Worm (Caenorhabditis elegans) whole organism, L4 larva: ENCODE data around the gene C32D5.12.

Source experiments
- F10B5.3 ChIP-seq: sonication (generic microtip); optimal IDR thresholded peaks from 2 replicates; lab custom pipeline; 2016; ENCODE audit warnings: mild to moderate bottlenecking, missing genetic modification characterization, missing compliant biosample characterization
- F37D6.2 ChIP-seq: sonication (generic microtip); optimal IDR thresholded peaks from 2 replicates; lab custom pipeline; 2016; ENCODE audit warnings: mild to moderate bottlenecking, missing genetic modification characterization, missing compliant biosample characterization
- T26A8.4 ChIP-seq: fragments of 200-800 bp; sonication (Bioruptor generic); IDR thresholded peaks from 2 replicates; pipeline ENCODE4 v1.3.6; 2022; ENCODE audit warnings: missing genetic modification characterization, missing compliant biosample characterization
- Y75B8A.6 ChIP-seq: fragments of 200-800 bp; sonication (Bioruptor generic); IDR thresholded peaks from 2 replicates; pipeline ENCODE4 v1.3.6; 2022; ENCODE audit warnings: missing genetic modification reagents, missing genetic modification characterization, missing compliant biosample characterization
- ZK546.5 ChIP-seq, 2 experiments: sonication (generic microtip); optimal IDR thresholded peaks; 2 replicates each; lab custom pipeline; 2017; ENCODE audit warnings: missing biosample characterization in 2 of 2, missing genetic modification characterization in 2 of 2
- aha-1 ChIP-seq: fragments of 150-350 bp; peaks from one replicate; lab custom pipeline; 2014; ENCODE audit warnings: missing biosample characterization, missing genetic modification characterization
- ama-1 ChIP-seq: fragments of 150-350 bp; optimal IDR thresholded peaks from 2 replicates; lab custom pipeline; 2014; ENCODE audit warnings: inconsistent platforms, mixed read lengths
- ceh-20 ChIP-seq: fragments of 200-800 bp; sonication (Bioruptor generic); IDR thresholded peaks from 2 replicates; pipeline ENCODE4 v1.3.6; 2022; ENCODE audit warnings: missing genetic modification reagents, missing genetic modification characterization, missing compliant biosample characterization
- ceh-44 ChIP-seq: fragments of 200-800 bp; sonication (Bioruptor generic); IDR thresholded peaks from 2 replicates; pipeline ENCODE4 v1.3.6; 2022; ENCODE audit warnings: missing genetic modification reagents, missing genetic modification characterization, missing compliant biosample characterization
- ceh-62 ChIP-seq: sonication (generic microtip); optimal IDR thresholded peaks from 2 replicates; lab custom pipeline; 2017; ENCODE audit warnings: missing biosample characterization, missing genetic modification characterization
- daf-16 ChIP-seq, 3 experiments: sonication (generic microtip); optimal IDR thresholded peaks; 2 replicates each; lab custom pipeline; 2016 to 2017; ENCODE audit warnings: missing genetic modification characterization in 3 of 3, missing genetic modification reagents in 3 of 3, mild to moderate bottlenecking in 2 of 3, missing compliant biosample characterization in 2 of 3, missing biosample characterization in 1 of 3, moderate library complexity in 1 of 3
- dmd-6 ChIP-seq: fragments of 200-800 bp; sonication (Bioruptor generic); IDR thresholded peaks from 2 replicates; pipeline ENCODE4 v1.3.6; 2022; ENCODE audit warnings: missing genetic modification reagents, missing genetic modification characterization, missing compliant biosample characterization
- dmd-8 ChIP-seq: fragments of 200-800 bp; sonication (Bioruptor generic); IDR thresholded peaks from 2 replicates; pipeline ENCODE4 v1.3.6; 2022; ENCODE audit warnings: missing genetic modification characterization, missing compliant biosample characterization
- duxl-1 ChIP-seq: sonication (generic microtip); optimal IDR thresholded peaks from 2 replicates; lab custom pipeline; 2016; ENCODE audit warnings: mild to moderate bottlenecking, missing genetic modification characterization, moderate library complexity, missing compliant biosample characterization; ENCODE audit not compliant: poor library complexity
- dve-1 ChIP-seq: sonication (generic microtip); optimal IDR thresholded peaks from 2 replicates; lab custom pipeline; 2017; ENCODE audit warnings: antibody characterized with exemption, mild to moderate bottlenecking, missing genetic modification characterization, missing compliant biosample characterization; ENCODE audit not compliant: insufficient read depth
- egl-27 ChIP-seq: sonication (generic microtip); optimal IDR thresholded peaks from 3 replicates; lab custom pipeline; 2017; ENCODE audit warnings: missing biosample characterization, missing genetic modification reagents, missing genetic modification characterization
- fos-1 ChIP-seq: fragments of 150-350 bp; optimal IDR thresholded peaks from 2 replicates; lab custom pipeline; 2014; ENCODE audit warnings: missing biosample characterization, missing genetic modification characterization
- hif-1 ChIP-seq, 2 experiments: sonication (generic microtip); optimal IDR thresholded peaks; 2 replicates each; lab custom pipeline; 2016 to 2017; ENCODE audit warnings: missing compliant biosample characterization in 2 of 2, missing genetic modification characterization in 2 of 2, missing genetic modification reagents in 2 of 2, missing genotype in 2 of 2, mild to moderate bottlenecking in 1 of 2
- hlh-30 ChIP-seq: sonication (generic microtip); optimal IDR thresholded peaks from 2 replicates; lab custom pipeline; 2017; ENCODE audit warnings: antibody characterized with exemption, mild to moderate bottlenecking, missing genetic modification characterization, missing compliant biosample characterization; ENCODE audit not compliant: insufficient read depth
- lim-7 ChIP-seq: fragments of 200-800 bp; sonication (Bioruptor generic); IDR thresholded peaks from 2 replicates; pipeline ENCODE4 v1.3.6; 2022; ENCODE audit warnings: missing genetic modification characterization, missing compliant biosample characterization
- lin-1 ChIP-seq: fragments of 200-800 bp; sonication (Bioruptor generic); IDR thresholded peaks from 2 replicates; pipeline ENCODE4 v1.3.6; 2022; ENCODE audit warnings: missing genetic modification reagents, missing genetic modification characterization, missing compliant biosample characterization
- lin-13 ChIP-seq: fragments of 150-350 bp; optimal IDR thresholded peaks from 2 replicates; lab custom pipeline; 2014; ENCODE audit warnings: missing biosample characterization, missing genetic modification reagents, missing genetic modification characterization
- lin-38 ChIP-seq: fragments of 200-800 bp; sonication (Bioruptor generic); IDR thresholded peaks from 2 replicates; pipeline ENCODE4 v1.3.6; 2022; ENCODE audit warnings: missing genetic modification reagents, missing genetic modification characterization, missing compliant biosample characterization
- lin-39 ChIP-seq: fragments of 150-350 bp; optimal IDR thresholded peaks from 2 replicates; lab custom pipeline; 2014; ENCODE audit warnings: missing biosample characterization, missing genetic modification reagents, missing genetic modification characterization
- lir-3 ChIP-seq: sonication (generic microtip); optimal IDR thresholded peaks from 2 replicates; lab custom pipeline; 2016; ENCODE audit warnings: mild to moderate bottlenecking, missing genetic modification characterization, missing compliant biosample characterization
- lsy-2 ChIP-seq, 2 experiments: fragments of 150-350 bp in 1 of 2; sonication (generic microtip) in 1 of 2; optimal IDR thresholded peaks; 2 replicates each; lab custom pipeline; 2014 to 2017; ENCODE audit warnings: missing biosample characterization in 2 of 2, missing genetic modification characterization in 2 of 2
- madf-5 ChIP-seq, 2 experiments: fragments of 200-800 bp; sonication (Bioruptor generic); IDR thresholded peaks; 2 replicates each; pipeline ENCODE4 v1.3.6; 2022; ENCODE audit warnings: missing compliant biosample characterization in 2 of 2, missing genetic modification characterization in 2 of 2
- mdt-29 ChIP-seq: fragments of 200-800 bp; sonication (Bioruptor generic); IDR thresholded peaks from 2 replicates; pipeline ENCODE4 v1.3.6; 2022; ENCODE audit warnings: missing genetic modification reagents, missing genetic modification characterization, missing compliant biosample characterization
- mxl-2 ChIP-seq: fragments of 200-800 bp; sonication (Bioruptor generic); conservative IDR thresholded peaks from 2 replicates; pipeline ENCODE4 v1.3.6; 2022; ENCODE audit warnings: missing genetic modification reagents, missing genetic modification characterization, missing compliant biosample characterization
- nhr-102 ChIP-seq: sonication (generic microtip); optimal IDR thresholded peaks from 2 replicates; lab custom pipeline; 2016; ENCODE audit warnings: mild to moderate bottlenecking, missing genetic modification characterization, moderate library complexity, missing compliant biosample characterization
- nhr-48 ChIP-seq: sonication (generic microtip); optimal IDR thresholded peaks from 2 replicates; lab custom pipeline; 2016; ENCODE audit warnings: mild to moderate bottlenecking, missing genetic modification characterization, missing compliant biosample characterization
- php-3 ChIP-seq: fragments of 200-800 bp; sonication (Bioruptor generic); IDR thresholded peaks from 2 replicates; pipeline ENCODE4 v1.3.6; 2022; ENCODE audit warnings: missing genetic modification reagents, missing genetic modification characterization, missing compliant biosample characterization
- pqm-1 ChIP-seq: sonication (generic microtip); optimal IDR thresholded peaks from 2 replicates; lab custom pipeline; 2017; ENCODE audit warnings: missing biosample characterization, missing genetic modification characterization
- sdz-12 ChIP-seq: fragments of 200-800 bp; sonication (Bioruptor generic); optimal IDR thresholded peaks from 2 replicates; lab custom pipeline; 2018; ENCODE audit warnings: mild to moderate bottlenecking, missing genetic modification characterization, missing compliant biosample characterization
- set-16 ChIP-seq: fragments of 200-800 bp; sonication (Bioruptor generic); IDR thresholded peaks from 2 replicates; pipeline ENCODE4 v1.3.6; 2022; ENCODE audit warnings: missing genetic modification reagents, missing genetic modification characterization, missing compliant biosample characterization
- unc-62 ChIP-seq, 3 experiments: fragments of 150-350 bp in 1 of 3; sonication (generic microtip); optimal IDR thresholded peaks in 2 of 3; peaks in 1 of 3; 1 replicate in 1 of 3; 2 replicates in 2 of 3; lab custom pipeline; 2014 to 2017; ENCODE audit warnings: missing biosample characterization in 3 of 3, missing genetic modification characterization in 3 of 3, missing genetic modification reagents in 3 of 3, missing genotype in 1 of 3
- vab-7 ChIP-seq: fragments of 200-800 bp; sonication (Bioruptor generic); IDR thresholded peaks from 2 replicates; pipeline ENCODE4 v1.3.6; 2022; ENCODE audit warnings: missing genetic modification reagents, missing genetic modification characterization, missing compliant biosample characterization
- zag-1 ChIP-seq: fragments of 150-350 bp; optimal IDR thresholded peaks from 2 replicates; lab custom pipeline; 2014; ENCODE audit warnings: missing biosample characterization, missing genetic modification characterization
- zfp-3 ChIP-seq: fragments of 200-800 bp; sonication (Bioruptor generic); conservative IDR thresholded peaks from 2 replicates; pipeline ENCODE4 v1.3.6; 2022; ENCODE audit warnings: missing genetic modification reagents, missing genetic modification characterization, missing compliant biosample characterization
- zip-2 ChIP-seq: fragments of 150-350 bp; optimal IDR thresholded peaks from 2 replicates; lab custom pipeline; 2014; ENCODE audit warnings: missing biosample characterization, missing genetic modification characterization
- ztf-7 ChIP-seq: fragments of 150-350 bp; optimal IDR thresholded peaks from 2 replicates; lab custom pipeline; 2014; ENCODE audit warnings: missing biosample characterization, missing genetic modification characterization

Gene C32D5.12

ce11 chrII:6355396-6356346 is 3.1 kb downstream of the C32D5.12 start, which contains the start of gene C32D5.11 (continued):
- TF ChIP-seq egl-27 (no peak), Y75B8A.6 (GFP tag; lab: Robert Waterston, UW) (no peak), ztf-7 (tag; lab: Kevin White, UChicago) (peak; percentile 57), hlh-30 (peak; percentile 82), duxl-1 (tag; lab: Kevin White, UChicago) (peak; percentile 66), ceh-44 (GFP tag; lab: Robert Waterston, UW) (no peak), lin-13 (GFP tag; lab: Kevin White, UChicago) (peak; percentile 66)
- TF ChIP-seq, all 104 proteins: peak for 30

ce11 chrII:6351887-6352286 is 6.9 kb downstream of the C32D5.12 start, which contains the start of gene C32D5.10:
TSS of gene C32D5.10 (minus strand) at chrII:6351987.
- TF ChIP-seq aha-1 (tag; lab: Kevin White, UChicago) (no peak), hif-1 (tag; optimal IDR thresholded peaks at IDR 0.05; lab: Kevin White, UChicago) (no peak), lsy-2 (tag; optimal IDR thresholded peaks at IDR 0.05; lab: Kevin White, UChicago) (no peak)

ce11 chrII:6349968-6350367 is 8.8 kb downstream of the C32D5.12 start:
- TF ChIP-seq sdz-12 (GFP tag; lab: Kevin White, UChicago): no peak
- TF ChIP-seq ceh-20: no peak
- TF ChIP-seq madf-5 (GFP tag; IDR thresholded peaks at IDR 0.05; lab: Robert Waterston, UW): no peak

ce11 chrII:6348360-6348759 is 10.4 kb downstream of the C32D5.12 start:
- no peak for TF ChIP-seq lin-39 (tag; lab: Kevin White, UChicago)
- TF ChIP-seq nhr-102 (tag; lab: Kevin White, UChicago): peak; percentile 81
- TF ChIP-seq dmd-8 (GFP tag; lab: Robert Waterston, UW): no peak
- peak in 1 of 2 experiments; percentile 25 for TF ChIP-seq ZK546.5 (tag; optimal IDR thresholded peaks at IDR 0.05; lab: Kevin White, UChicago)
- TF ChIP-seq zag-1 (tag; lab: Kevin White, UChicago): no peak
- peak; percentile 8 for TF ChIP-seq pqm-1
- TF ChIP-seq aha-1 (tag; lab: Kevin White, UChicago): peak; percentile 89
- no peak for TF ChIP-seq lir-3 (tag; lab: Kevin White, UChicago)
- TF ChIP-seq madf-5 (GFP tag; IDR thresholded peaks at IDR 0.05; lab: Robert Waterston, UW): 0 out of 4 replicates have a peak, but pooled peaks of 1 of the 2 experiments have one; percentile 23
- peak; percentile 97 for TF ChIP-seq dve-1 (tag; lab: Kevin White, UChicago)
- TF ChIP-seq nhr-48 (tag; lab: Kevin White, UChicago): peak; percentile 79
- no peak for TF ChIP-seq lim-7 (GFP tag; lab: Robert Waterston, UW)
- peak; percentile 65; the same call in 1 of the 2 replicates for TF ChIP-seq lin-1 (GFP tag; lab: Robert Waterston, UW)
- no peak for TF ChIP-seq F10B5.3 (tag; lab: Kevin White, UChicago)
- peak; percentile 99 for TF ChIP-seq ama-1 (lab: Kevin White, UChicago)
- TF ChIP-seq ztf-7 (tag; lab: Kevin White, UChicago): peak; percentile 77
- TF ChIP-seq daf-16 (GFP tag; optimal IDR thresholded peaks at IDR 0.05; lab: Kevin White, UChicago): peak; percentile 39 to 42
- peak; percentile 88 for TF ChIP-seq daf-16 (tag; optimal IDR thresholded peaks at IDR 0.05; lab: Kevin White, UChicago)
- no peak for TF ChIP-seq fos-1
- peak; percentile 54 for TF ChIP-seq F37D6.2 (tag; lab: Kevin White, UChicago)
- TF ChIP-seq unc-62 (GFP tag; optimal IDR thresholded peaks at IDR 0.05 in 1 of 2; lab: Kevin White, UChicago): peak in 1 of 2 experiments; percentile 99
- no peak for TF ChIP-seq unc-62 (tag; optimal IDR thresholded peaks at IDR 0.05; lab: Kevin White, UChicago)
- 0 out of 2 replicates have a peak, but pooled peaks have one; percentile 33 for TF ChIP-seq zfp-3 (GFP tag; lab: Robert Waterston, UW)
- TF ChIP-seq php-3 (GFP tag; lab: Robert Waterston, UW): 0 out of 2 replicates have a peak, but pooled peaks have one; percentile 30
- TF ChIP-seq hif-1 (tag; optimal IDR thresholded peaks at IDR 0.05; lab: Kevin White, UChicago): peak in 1 of 2 experiments; percentile 74
- TF ChIP-seq lin-38 (GFP tag; lab: Robert Waterston, UW): peak; percentile 74
- peak; percentile 26 for TF ChIP-seq zip-2 (tag; lab: Kevin White, UChicago)
- 0 out of 2 replicates have a peak, but pooled peaks have one; percentile 47 for TF ChIP-seq mxl-2 (GFP tag; lab: Robert Waterston, UW)
- no peak for TF ChIP-seq vab-7 (GFP tag; lab: Robert Waterston, UW)
- TF ChIP-seq set-16 (GFP tag; lab: Robert Waterston, UW): peak; percentile 77
- peak; percentile 79; the same call in 1 of the 2 replicates for TF ChIP-seq mdt-29
- peak; percentile 56 to 92 for TF ChIP-seq lsy-2 (tag; optimal IDR thresholded peaks at IDR 0.05; lab: Kevin White, UChicago)
- no peak for TF ChIP-seq ceh-62 (tag; lab: Kevin White, UChicago)
- TF ChIP-seq T26A8.4 (GFP tag; lab: Robert Waterston, UW): peak; percentile 79
- TF ChIP-seq dmd-6: peak; percentile 92
